Worm (Caenorhabditis elegans) whole organism, L4 larva: ENCODE data around the gene Y37E11B.2.

ENCODE experiments used
- F44E2.7 ChIP-seq: fragments of 200-800 bp; sonication (Bioruptor generic); IDR thresholded peaks from 2 replicates; pipeline ENCODE4 v2.1.2; 2022; ENCODE audit warnings: missing genetic modification characterization, missing compliant biosample characterization
- R02D3.7 ChIP-seq: fragments of 150-350 bp; sonication (generic microtip); optimal IDR thresholded peaks from 3 replicates; lab custom pipeline; 2014; ENCODE audit warnings: missing biosample characterization, missing genetic modification characterization
- T20F7.1 ChIP-seq: fragments of 200-800 bp; sonication (Bioruptor generic); optimal IDR thresholded peaks from 2 replicates; lab custom pipeline; 2018; ENCODE audit warnings: mild to moderate bottlenecking, missing genetic modification characterization, missing compliant biosample characterization
- aha-1 ChIP-seq: fragments of 150-350 bp; peaks from one replicate; lab custom pipeline; 2014; ENCODE audit warnings: missing biosample characterization, missing genetic modification characterization
- attf-4 ChIP-seq: sonication (generic microtip); optimal IDR thresholded peaks from 3 replicates; lab custom pipeline; 2017; ENCODE audit warnings: missing biosample characterization, missing genetic modification characterization
- ceh-32 ChIP-seq: sonication (generic microtip); optimal IDR thresholded peaks from 2 replicates; lab custom pipeline; 2016; ENCODE audit warnings: mild to moderate bottlenecking, missing genetic modification characterization, missing compliant biosample characterization; ENCODE audit not compliant: poor library complexity
- ceh-44 ChIP-seq: fragments of 200-800 bp; sonication (Bioruptor generic); IDR thresholded peaks from 2 replicates; pipeline ENCODE4 v1.3.6; 2022; ENCODE audit warnings: missing genetic modification reagents, missing genetic modification characterization, missing compliant biosample characterization
- daf-16 ChIP-seq, 3 experiments: sonication (generic microtip); optimal IDR thresholded peaks; 2 replicates each; lab custom pipeline; 2016 to 2017; ENCODE audit warnings: missing genetic modification characterization in 3 of 3, missing genetic modification reagents in 3 of 3, mild to moderate bottlenecking in 2 of 3, missing compliant biosample characterization in 2 of 3, missing biosample characterization in 1 of 3, moderate library complexity in 1 of 3
- dmd-8 ChIP-seq: fragments of 200-800 bp; sonication (Bioruptor generic); IDR thresholded peaks from 2 replicates; pipeline ENCODE4 v1.3.6; 2022; ENCODE audit warnings: missing genetic modification characterization, missing compliant biosample characterization
- dve-1 ChIP-seq: sonication (generic microtip); optimal IDR thresholded peaks from 2 replicates; lab custom pipeline; 2017; ENCODE audit warnings: antibody characterized with exemption, mild to moderate bottlenecking, missing genetic modification characterization, missing compliant biosample characterization; ENCODE audit not compliant: insufficient read depth
- fos-1 ChIP-seq: fragments of 150-350 bp; optimal IDR thresholded peaks from 2 replicates; lab custom pipeline; 2014; ENCODE audit warnings: missing biosample characterization, missing genetic modification characterization
- lim-7 ChIP-seq: fragments of 200-800 bp; sonication (Bioruptor generic); IDR thresholded peaks from 2 replicates; pipeline ENCODE4 v1.3.6; 2022; ENCODE audit warnings: missing genetic modification characterization, missing compliant biosample characterization
- lin-1 ChIP-seq: fragments of 200-800 bp; sonication (Bioruptor generic); IDR thresholded peaks from 2 replicates; pipeline ENCODE4 v1.3.6; 2022; ENCODE audit warnings: missing genetic modification reagents, missing genetic modification characterization, missing compliant biosample characterization
- lin-15B ChIP-seq: fragments of 150-350 bp; sonication (generic microtip); optimal IDR thresholded peaks from 3 replicates; lab custom pipeline; 2014; ENCODE audit warnings: missing biosample characterization, missing genetic modification characterization
- lin-38 ChIP-seq: fragments of 200-800 bp; sonication (Bioruptor generic); IDR thresholded peaks from 2 replicates; pipeline ENCODE4 v1.3.6; 2022; ENCODE audit warnings: missing genetic modification reagents, missing genetic modification characterization, missing compliant biosample characterization
- lsy-2 ChIP-seq, 2 experiments: fragments of 150-350 bp in 1 of 2; sonication (generic microtip) in 1 of 2; optimal IDR thresholded peaks; 2 replicates each; lab custom pipeline; 2014 to 2017; ENCODE audit warnings: missing biosample characterization in 2 of 2, missing genetic modification characterization in 2 of 2
- madf-9 ChIP-seq: fragments of 200-800 bp; sonication (Bioruptor generic); conservative IDR thresholded peaks from 2 replicates; pipeline ENCODE4 v1.3.6; 2022; ENCODE audit warnings: missing genetic modification reagents, missing genetic modification characterization, missing compliant biosample characterization
- nhr-10 ChIP-seq: fragments of 150-350 bp; optimal IDR thresholded peaks from 2 replicates; lab custom pipeline; 2014; ENCODE audit warnings: missing biosample characterization, missing genetic modification characterization
- nhr-28 ChIP-seq: fragments of 150-350 bp; optimal IDR thresholded peaks from 2 replicates; lab custom pipeline; 2014; ENCODE audit warnings: missing biosample characterization, missing genetic modification characterization
- nhr-42 ChIP-seq: fragments of 200-800 bp; sonication (Bioruptor generic); IDR thresholded peaks from 2 replicates; pipeline ENCODE4 v1.3.6; 2022; ENCODE audit warnings: missing genetic modification characterization, missing compliant biosample characterization
- nhr-76 ChIP-seq: fragments of 150-350 bp; optimal IDR thresholded peaks from 2 replicates; lab custom pipeline; 2014; ENCODE audit warnings: missing biosample characterization, missing genetic modification characterization
- pha-4 ChIP-seq, 2 experiments: fragments of 150-350 bp in 1 of 2; fragments of 200-800 bp in 1 of 2; sonication (Bioruptor generic) in 1 of 2; IDR thresholded peaks in 1 of 2; optimal IDR thresholded peaks in 1 of 2; 2 replicates each; pipeline versions ENCODE4 v1.3.6 to Lab custom; 2014 to 2022; ENCODE audit warnings: missing genetic modification characterization in 2 of 2, missing genetic modification reagents in 2 of 2, missing biosample characterization in 1 of 2, missing compliant biosample characterization in 1 of 2
- php-3 ChIP-seq: fragments of 200-800 bp; sonication (Bioruptor generic); IDR thresholded peaks from 2 replicates; pipeline ENCODE4 v1.3.6; 2022; ENCODE audit warnings: missing genetic modification reagents, missing genetic modification characterization, missing compliant biosample characterization
- pqm-1 ChIP-seq: sonication (generic microtip); optimal IDR thresholded peaks from 2 replicates; lab custom pipeline; 2017; ENCODE audit warnings: missing biosample characterization, missing genetic modification characterization
- set-16 ChIP-seq: fragments of 200-800 bp; sonication (Bioruptor generic); IDR thresholded peaks from 2 replicates; pipeline ENCODE4 v1.3.6; 2022; ENCODE audit warnings: missing genetic modification reagents, missing genetic modification characterization, missing compliant biosample characterization
- spr-3 ChIP-seq: fragments of 200-800 bp; sonication (Bioruptor generic); optimal IDR thresholded peaks from 2 replicates; lab custom pipeline; 2018; ENCODE audit warnings: mild to moderate bottlenecking, missing genetic modification characterization, missing compliant biosample characterization
- unc-62 ChIP-seq, 3 experiments: fragments of 150-350 bp in 1 of 3; sonication (generic microtip); optimal IDR thresholded peaks in 2 of 3; peaks in 1 of 3; 1 replicate in 1 of 3; 2 replicates in 2 of 3; lab custom pipeline; 2014 to 2017; ENCODE audit warnings: missing biosample characterization in 3 of 3, missing genetic modification characterization in 3 of 3, missing genetic modification reagents in 3 of 3, missing genotype in 1 of 3
- zfp-3 ChIP-seq: fragments of 200-800 bp; sonication (Bioruptor generic); conservative IDR thresholded peaks from 2 replicates; pipeline ENCODE4 v1.3.6; 2022; ENCODE audit warnings: missing genetic modification reagents, missing genetic modification characterization, missing compliant biosample characterization
- ztf-11 ChIP-seq: fragments of 150-350 bp; optimal IDR thresholded peaks from 2 replicates; lab custom pipeline; 2014; ENCODE audit warnings: missing biosample characterization, missing genetic modification characterization

The Y37E11B.2 gene

DNA sequence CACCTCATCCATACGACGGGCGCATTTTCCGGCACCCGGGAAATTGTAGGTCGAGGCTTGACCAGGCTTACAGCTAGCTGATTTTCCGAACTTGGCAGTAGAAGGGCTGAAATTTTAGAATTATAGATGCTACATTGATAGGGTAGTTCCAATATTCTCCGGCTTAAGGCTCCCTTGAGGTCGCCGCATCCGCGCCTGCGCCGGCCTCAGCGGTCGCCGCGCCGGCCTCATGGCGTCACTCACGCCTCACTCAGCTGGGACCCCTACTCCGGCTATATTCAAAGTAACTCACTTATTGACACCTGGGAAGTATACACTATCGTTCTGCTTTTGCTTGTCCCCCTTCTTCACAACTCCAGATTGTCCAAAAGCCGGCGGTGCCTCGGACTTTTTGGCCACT, 25.8 kb downstream of the Y37E11B.2 start:
- TF ChIP-seq nhr-42 (GFP tag; lab: Robert Waterston, UW) (no peak), spr-3 (GFP tag; lab: Kevin White, UChicago) (no peak), madf-9 (GFP tag; lab: Robert Waterston, UW) (no peak), F44E2.7 (no peak), lim-7 (GFP tag; lab: Robert Waterston, UW) (0 out of 2 replicates have a peak, but pooled peaks have one; percentile 56), set-16 (GFP tag; lab: Robert Waterston, UW) (peak; percentile 89), T20F7.1 (GFP tag; lab: Kevin White, UChicago) (no peak), unc-62 (GFP tag; optimal IDR thresholded peaks at IDR 0.05 in 1 of 2; lab: Kevin White, UChicago) (no peak), unc-62 (tag; optimal IDR thresholded peaks at IDR 0.05; lab: Kevin White, UChicago) (no peak), R02D3.7 (tag; lab: Kevin White, UChicago) (no peak)

DNA sequence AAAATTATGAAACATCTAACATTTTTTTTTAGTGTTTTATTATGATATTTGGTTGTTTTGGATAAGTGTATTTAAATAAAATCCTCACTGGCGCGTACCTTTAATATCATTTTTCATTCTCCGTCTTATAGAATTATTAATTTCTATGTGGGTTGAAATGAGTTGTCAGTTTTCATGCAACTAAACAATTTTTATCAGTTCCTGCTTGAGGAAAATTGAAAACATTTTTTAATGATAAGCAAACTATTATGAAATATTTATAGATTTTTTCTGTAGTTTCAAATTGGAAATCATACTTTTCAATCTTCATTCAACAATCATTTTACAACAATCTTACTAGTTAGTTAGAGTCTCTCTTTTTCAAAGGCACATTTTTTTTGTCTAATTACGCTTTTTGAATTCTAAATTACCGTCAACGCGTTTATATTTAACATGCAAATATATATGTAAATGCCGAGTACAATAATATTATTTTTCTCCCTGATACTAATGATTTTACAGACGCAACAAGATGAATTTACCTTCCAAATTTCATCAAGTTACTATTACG, 28.1 kb downstream of the Y37E11B.2 start, which contains the start of the genes Y37E11B.10 and kgb-2:
Gene Y37E11B.10 (minus strand): TSS at position 182 of the 550 bp plus-strand sequence.
Gene kgb-2 (plus strand): TSS at position 500 of the 550 bp plus-strand sequence.
- TF ChIP-seq attf-4 (tag; lab: Kevin White, UChicago) (no peak), spr-3 (GFP tag; lab: Kevin White, UChicago) (no peak), fos-1 (no peak), nhr-76 (tag; lab: Kevin White, UChicago) (no peak), daf-16 (GFP tag; optimal IDR thresholded peaks at IDR 0.05; lab: Kevin White, UChicago) (no peak), daf-16 (tag; optimal IDR thresholded peaks at IDR 0.05; lab: Kevin White, UChicago) (peak; percentile 71), nhr-28 (tag; lab: Kevin White, UChicago) (peak; percentile 67), lin-15B (tag; lab: Kevin White, UChicago) (no peak), php-3 (GFP tag; lab: Robert Waterston, UW) (no peak), ztf-11 (no peak), pqm-1 (tag; lab: Kevin White, UChicago) (peak; percentile 39), dmd-8 (GFP tag; lab: Robert Waterston, UW) (no peak), ceh-44 (GFP tag; lab: Robert Waterston, UW) (no peak), dve-1 (tag; lab: Kevin White, UChicago) (peak; percentile 8), lsy-2 (tag; optimal IDR thresholded peaks at IDR 0.05; lab: Kevin White, UChicago) (no peak)

DNA sequence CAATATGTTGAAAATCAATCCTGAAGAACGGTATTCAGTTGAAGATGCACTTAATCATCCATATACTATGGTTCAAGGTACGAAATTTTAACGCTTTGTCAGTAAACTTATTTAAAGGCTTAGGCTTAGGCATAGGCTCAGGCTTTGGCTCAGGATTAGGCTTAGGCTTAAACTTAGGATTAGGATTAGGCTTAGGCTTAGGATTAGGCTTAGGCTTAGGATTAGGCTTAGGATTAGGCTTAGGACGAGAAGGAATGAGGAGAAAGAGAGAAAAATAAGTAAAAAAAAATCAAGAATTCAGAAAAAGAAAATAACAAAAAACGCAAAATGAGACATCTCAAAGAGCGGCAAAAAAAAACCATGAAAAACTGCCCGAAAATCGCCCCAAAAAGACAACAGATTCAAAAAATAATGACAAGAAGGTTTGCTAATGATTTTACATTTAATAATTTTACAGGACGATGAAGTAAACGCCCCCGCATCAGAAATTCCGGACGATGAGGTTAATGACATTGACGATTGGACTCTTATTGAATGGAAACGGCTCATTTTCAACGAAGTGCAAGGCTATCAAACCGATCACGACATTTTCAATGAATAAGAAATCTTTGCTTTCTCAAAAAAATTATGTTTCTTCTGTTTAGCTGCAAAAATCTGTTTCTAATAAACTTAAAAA, 30.4 kb downstream of the Y37E11B.2 start:
- TF ChIP-seq pha-4 (GFP tag; IDR thresholded peaks at IDR 0.05; lab: Robert Waterston, UW), result peak; percentile 43; the same call in 1 of the 2 replicates
- no peak for TF ChIP-seq pha-4 (tag; optimal IDR thresholded peaks at IDR 0.05; lab: Kevin White, UChicago)
- 0 out of 2 replicates have a peak, but pooled peaks have one; percentile 24 for TF ChIP-seq lin-1 (GFP tag; lab: Robert Waterston, UW)
- TF ChIP-seq lin-38, result peak; percentile 59
- 0 out of 2 replicates have a peak, but pooled peaks have one; percentile 18 for TF ChIP-seq dmd-8 (GFP tag; lab: Robert Waterston, UW)
- TF ChIP-seq unc-62 (GFP tag; optimal IDR thresholded peaks at IDR 0.05 in 1 of 2; lab: Kevin White, UChicago), result peak in 1 of 2 experiments; percentile 14
- TF ChIP-seq unc-62 (tag; optimal IDR thresholded peaks at IDR 0.05; lab: Kevin White, UChicago), result no peak
- no peak for TF ChIP-seq nhr-42 (GFP tag; lab: Robert Waterston, UW)
- TF ChIP-seq daf-16 (GFP tag; optimal IDR thresholded peaks at IDR 0.05; lab: Kevin White, UChicago), result no peak
- TF ChIP-seq daf-16 (tag; optimal IDR thresholded peaks at IDR 0.05; lab: Kevin White, UChicago), result no peak
- TF ChIP-seq zfp-3 (GFP tag; lab: Robert Waterston, UW), result peak; percentile 52; the same call in 1 of the 2 replicates
- peak; percentile 32 for TF ChIP-seq nhr-10
- TF ChIP-seq, all 104 proteins: peak for 7

- TF ChIP-seq aha-1 (tag; lab: Kevin White, UChicago) (peak; percentile 83), ceh-32 (no peak), dmd-8 (GFP tag; lab: Robert Waterston, UW) (peak; percentile 59; the same call in 1 of the 2 replicates), nhr-76 (tag; lab: Kevin White, UChicago) (no peak)
Measured at ce11 chrIV:3610987-3611386, 32.7 kb downstream of the Y37E11B.2 start.
